Worm (Caenorhabditis elegans) whole organism, midembryonic: ENCODE measurements around the gene str-156.
A peak's percentile ranks its signal among the peaks of the same experiment; 100 is the strongest.
"Not testable (repeated sequence)": the region's sequence is repeated elsewhere in the genome, so short reads cannot be mapped to it uniquely, and the experiment has no call there.

ENCODE experiments used
- T22C8.4 ChIP-seq: fragments of 200-800 bp; sonication (Bioruptor generic); IDR thresholded peaks from 2 replicates; pipeline ENCODE4 v1.3.6; 2022; ENCODE audit warnings: missing genetic modification characterization, missing compliant biosample characterization
- cog-1 ChIP-seq: sonication (generic microtip); optimal IDR thresholded peaks from 2 replicates; lab custom pipeline; 2016; ENCODE audit warnings: missing genetic modification characterization, missing compliant biosample characterization
- flt-1 ChIP-seq: fragments of 200-800 bp; sonication (Bioruptor generic); IDR thresholded peaks from 2 replicates; pipeline ENCODE4 v1.3.6; 2022; ENCODE audit warnings: missing genetic modification characterization, missing compliant biosample characterization
- ref-1 ChIP-seq: fragments of 200-800 bp; sonication (Bioruptor generic); conservative IDR thresholded peaks from 2 replicates; pipeline ENCODE4 v1.3.6; 2022; ENCODE audit warnings: missing genetic modification reagents, missing genetic modification characterization, missing compliant biosample characterization
- ztf-29 ChIP-seq: fragments of 200-800 bp; sonication (Bioruptor generic); IDR thresholded peaks from 2 replicates; pipeline ENCODE4 v1.3.6; 2022; ENCODE audit warnings: missing genetic modification reagents, missing genetic modification characterization, missing compliant biosample characterization

ce11 chrIV:4949729-4950128 lies 36.5 kb downstream of the str-156 start:
- TF ChIP-seq flt-1; ztf-29; cog-1 (tag; lab: Kevin White, UChicago): not testable (repeated sequence)
- TF ChIP-seq T22C8.4 (GFP tag; lab: Robert Waterston, UW) (peak; percentile 69), ref-1 (GFP tag; lab: Robert Waterston, UW) (peak; percentile 45; the same call in 1 of the 2 replicates)
